Fruit fly (Drosophila melanogaster): ENCODE measurements around the gene yps.

DNA sequence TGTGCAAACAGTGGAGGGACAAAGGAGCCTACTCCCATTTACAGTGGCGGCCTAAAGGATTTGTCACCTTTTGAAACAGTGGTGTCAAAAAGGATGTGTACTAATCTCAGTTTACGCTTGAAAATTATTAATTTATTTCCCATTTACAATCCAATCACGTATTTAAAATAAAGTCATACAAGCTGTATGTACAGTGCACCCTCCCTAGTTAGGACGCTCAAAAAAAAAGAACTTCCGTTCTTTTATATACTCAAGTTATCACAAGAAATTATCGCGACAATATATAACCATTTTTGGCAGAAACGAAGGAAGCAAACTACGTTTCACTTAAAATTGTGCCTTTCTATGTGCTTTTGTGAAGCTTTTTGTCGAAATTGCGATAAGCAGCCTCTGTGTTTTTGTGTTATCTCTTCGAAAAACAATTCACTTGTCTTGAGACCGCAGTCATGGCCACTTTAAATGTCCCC, 14.3 kb upstream of the yps start:
- TF ChIP-seq ttk (optimal IDR thresholded peaks at IDR 0.05) (no peak), psq (optimal IDR thresholded peaks at IDR 0.05) (no peak), h (optimal IDR thresholded peaks at IDR 0.05) (no peak), Myc (optimal IDR thresholded peaks at IDR 0.05) (no peak), Sin3A (optimal IDR thresholded peaks at IDR 0.05) (no peak), insv (optimal IDR thresholded peaks at IDR 0.05) (no peak)
